Fruit fly (Drosophila melanogaster): ENCODE measurements around the gene Hsc70-4.

Gene Hsc70-4

DNA sequence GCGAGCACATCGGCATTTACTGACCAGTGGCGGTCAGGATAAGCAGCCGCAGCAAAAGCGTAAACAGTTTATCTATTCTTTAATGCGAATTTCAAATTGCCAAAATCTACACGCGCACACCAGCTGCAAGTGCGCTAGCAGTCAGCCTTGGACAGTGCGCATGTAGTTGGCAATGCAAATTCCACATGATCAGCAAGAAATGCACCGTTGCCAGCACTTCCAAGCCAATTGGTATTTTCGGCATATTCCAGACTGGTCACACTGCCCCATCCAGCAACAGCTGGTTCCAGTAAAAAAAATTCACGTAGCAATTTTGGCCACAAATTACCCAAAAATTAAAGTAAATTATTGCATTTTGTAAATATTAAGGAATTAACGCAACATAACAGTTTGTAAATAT is 45.3 kb downstream of the Hsc70-4 start (continued):
- TF ChIP-seq CG2202 (tag; optimal IDR thresholded peaks at IDR 0.05): no peak
- peak; percentile 12 for TF ChIP-seq CG9609 (GFP tag; optimal IDR thresholded peaks at IDR 0.05)
- no peak for TF ChIP-seq Lpt (GFP tag; optimal IDR thresholded peaks at IDR 0.05)
- TF ChIP-seq Sry-δ (GFP tag; optimal IDR thresholded peaks at IDR 0.05): peak; percentile 68
- no peak for TF ChIP-seq CG12155 (GFP tag; optimal IDR thresholded peaks at IDR 0.05)
- no peak for TF ChIP-seq dati (GFP tag; IDR thresholded peaks at IDR 0.05)
- TF ChIP-seq z (GFP tag; IDR thresholded peaks at IDR 0.05): no peak
- TF ChIP-seq grn (GFP tag; optimal IDR thresholded peaks at IDR 0.05): no peak
- TF ChIP-seq her (GFP tag; optimal IDR thresholded peaks at IDR 0.05): peak; percentile 49
- peak; percentile 48 for TF ChIP-seq lilli (GFP tag; optimal IDR thresholded peaks at IDR 0.05)
- no peak for TF ChIP-seq Side (GFP tag; optimal IDR thresholded peaks at IDR 0.05)
- peak; percentile 35 for TF ChIP-seq CG7987 (GFP tag; optimal IDR thresholded peaks at IDR 0.05)
- no peak for TF ChIP-seq kah (GFP tag; optimal IDR thresholded peaks at IDR 0.05)
- TF ChIP-seq Camta (GFP tag; optimal IDR thresholded peaks at IDR 0.05): no peak
- no peak for TF ChIP-seq gsb (GFP tag; IDR thresholded peaks at IDR 0.05)
- TF ChIP-seq CG6272 (GFP tag; IDR thresholded peaks at IDR 0.05): no peak
- TF ChIP-seq bigmax (GFP tag; optimal IDR thresholded peaks at IDR 0.05): no peak
- TF ChIP-seq corto (GFP tag; optimal IDR thresholded peaks at IDR 0.05): no peak
- TF ChIP-seq CG14860 (GFP tag; IDR thresholded peaks at IDR 0.05; ENCODE audit: partially characterized antibody): no peak
- TF ChIP-seq CG12942 (GFP tag; optimal IDR thresholded peaks at IDR 0.05): no peak
- peak; percentile 52 for TF ChIP-seq CTCF (GFP tag; optimal IDR thresholded peaks at IDR 0.05)
- no peak for TF ChIP-seq Doc3 (GFP tag; IDR thresholded peaks at IDR 0.05; ENCODE audit: partially characterized antibody)
- TF ChIP-seq gsb-n (tag; optimal IDR thresholded peaks at IDR 0.05): no peak
- TF ChIP-seq CG11504 (tag; optimal IDR thresholded peaks at IDR 0.05): peak; percentile 50
- no peak for TF ChIP-seq CG11695 (GFP tag; IDR thresholded peaks at IDR 0.05)
- no peak for TF ChIP-seq Sox102F (GFP tag; optimal IDR thresholded peaks at IDR 0.05)
- no peak for TF ChIP-seq D19B (GFP tag; optimal IDR thresholded peaks at IDR 0.05)
- TF ChIP-seq sob (GFP tag; IDR thresholded peaks at IDR 0.05): no peak
- TF ChIP-seq crp (GFP tag; optimal IDR thresholded peaks at IDR 0.05): peak; percentile 78 to 96
- no peak for TF ChIP-seq H15 (GFP tag; IDR thresholded peaks at IDR 0.05)
- no peak for TF ChIP-seq CHES-1-like (GFP tag; optimal IDR thresholded peaks at IDR 0.05)
- no peak for TF ChIP-seq CG4707 (GFP tag; optimal IDR thresholded peaks at IDR 0.05)
- TF ChIP-seq Bteb2 (GFP tag; optimal IDR thresholded peaks at IDR 0.05): no peak
- no peak for TF ChIP-seq CG8089 (GFP tag; optimal IDR thresholded peaks at IDR 0.05)
- TF ChIP-seq CG1603 (tag; optimal IDR thresholded peaks at IDR 0.05): peak; percentile 92
- TF ChIP-seq CG10959 (GFP tag; IDR thresholded peaks at IDR 0.05): no peak
- no peak for TF ChIP-seq CG33557 (GFP tag; optimal IDR thresholded peaks at IDR 0.05)
- TF ChIP-seq CG3065 (GFP tag; optimal IDR thresholded peaks at IDR 0.05): peak; percentile 7
- TF ChIP-seq sqz (GFP tag; optimal IDR thresholded peaks at IDR 0.05): peak; percentile 91
- TF ChIP-seq CG10267 (tag; optimal IDR thresholded peaks at IDR 0.05): peak; percentile 54
- peak; percentile 93 for TF ChIP-seq Myb (GFP tag; optimal IDR thresholded peaks at IDR 0.05)
- TF ChIP-seq CG16815 (GFP tag; optimal IDR thresholded peaks at IDR 0.05): no peak
- TF ChIP-seq CG8359 (GFP tag; optimal IDR thresholded peaks at IDR 0.05; ENCODE audit: borderline replicate concordance): no peak
- TF ChIP-seq CG11398 (GFP tag; optimal IDR thresholded peaks at IDR 0.05): no peak
- TF ChIP-seq hb (GFP tag; IDR thresholded peaks at IDR 0.05; ENCODE audit: partially characterized antibody): no peak
- no peak for TF ChIP-seq Aef1 (GFP tag; IDR thresholded peaks at IDR 0.05)
- no peak for TF ChIP-seq CG6813 (GFP tag; optimal IDR thresholded peaks at IDR 0.05)
- TF ChIP-seq CG10979 (tag; optimal IDR thresholded peaks at IDR 0.05): no peak
- no peak for TF ChIP-seq Scr (GFP tag; IDR thresholded peaks at IDR 0.05; ENCODE audit: partially characterized antibody)
- TF ChIP-seq fd102C (GFP tag; optimal IDR thresholded peaks at IDR 0.05): no peak
- TF ChIP-seq CG17912 (GFP tag; optimal IDR thresholded peaks at IDR 0.05): no peak
